Worm (Caenorhabditis elegans) whole organism, young adult: Measurements from ENCODE around the gene srz-47.

Experiments used
- hsf-1 ChIP-seq: fragments of 200-800 bp; sonication (Bioruptor generic); IDR thresholded peaks from 2 replicates; pipeline ENCODE4 v1.3.6; 2022; ENCODE audit warnings: missing genetic modification reagents, missing genetic modification characterization, missing compliant biosample characterization
- lsl-1 ChIP-seq: fragments of 200-800 bp; sonication (Bioruptor generic); optimal IDR thresholded peaks from 2 replicates; lab custom pipeline; 2018; ENCODE audit warnings: mild to moderate bottlenecking, missing genetic modification characterization, moderate library complexity, missing compliant biosample characterization
- sea-2 ChIP-seq: fragments of 200-800 bp; sonication (Bioruptor generic); IDR thresholded peaks from 2 replicates; pipeline ENCODE4 v1.3.6; 2022; ENCODE audit warnings: missing genetic modification characterization, missing compliant biosample characterization
- snpc-1.3 ChIP-seq: sonication (generic microtip); optimal IDR thresholded peaks from 2 replicates; lab custom pipeline; 2017; ENCODE audit warnings: missing genetic modification characterization, mild to moderate bottlenecking, missing compliant biosample characterization, antibody characterized with exemption, moderate library complexity, missing genotype, missing genetic modification reagents; ENCODE audit not compliant: insufficient read depth

DNA sequence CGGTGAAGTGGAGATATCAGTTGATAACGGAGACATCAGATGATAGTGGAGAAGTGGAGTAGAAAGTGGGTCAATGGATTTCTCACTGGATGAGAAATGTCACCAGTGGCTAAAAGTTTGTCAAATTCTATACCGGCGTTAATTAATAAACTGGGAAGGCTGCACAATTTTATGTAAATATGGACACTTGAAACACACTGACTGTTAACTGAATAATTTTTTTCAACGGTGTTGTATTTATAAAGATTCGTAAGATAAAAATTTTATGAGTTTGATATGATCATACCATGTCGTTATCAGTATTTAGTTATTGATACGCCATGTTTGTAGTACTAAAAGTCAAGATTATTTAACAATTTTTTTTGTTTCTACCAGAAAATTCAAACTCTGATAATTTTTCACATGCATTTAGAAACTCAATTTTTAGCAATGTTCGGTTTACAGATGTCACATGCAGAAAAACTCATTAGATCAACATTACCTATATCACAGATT is 32.7 kb downstream of the srz-47 start, which contains the start of gene F40D4.12:
- TF ChIP-seq hsf-1 (no peak), lsl-1 (no peak), snpc-1.3 (no peak), sea-2 (no peak)
